Worm (Caenorhabditis elegans): ENCODE measurements around the gene dhs-20.

The dhs-20 gene

ce11 chrV:11593888-11594287 lies 10.5 kb downstream of the dhs-20 start:
- TF ChIP-seq tbx-37 (GFP tag; conservative IDR thresholded peaks at IDR 0.05), result no peak
- no peak for TF ChIP-seq ceh-36 (tag; optimal IDR thresholded peaks at IDR 0.05)
- no peak for TF ChIP-seq pes-1 (GFP tag; IDR thresholded peaks at IDR 0.05)
- no peak for TF ChIP-seq ama-1 (optimal IDR thresholded peaks at IDR 0.05)
- TF ChIP-seq scrt-1 (GFP tag; IDR thresholded peaks at IDR 0.05), result no peak
- TF ChIP-seq tra-4 (tag; optimal IDR thresholded peaks at IDR 0.05), result no peak
- no peak for TF ChIP-seq aly-1 (tag; optimal IDR thresholded peaks at IDR 0.05)
- no peak for TF ChIP-seq hmg-4 (GFP tag; optimal IDR thresholded peaks at IDR 0.05)
- no peak for TF ChIP-seq ceh-13 (GFP tag; optimal IDR thresholded peaks at IDR 0.05)
- no peak for TF ChIP-seq hmbx-1 (tag; optimal IDR thresholded peaks at IDR 0.05)
- TF ChIP-seq B0310.2 (tag; optimal IDR thresholded peaks at IDR 0.05), result no peak

DNA sequence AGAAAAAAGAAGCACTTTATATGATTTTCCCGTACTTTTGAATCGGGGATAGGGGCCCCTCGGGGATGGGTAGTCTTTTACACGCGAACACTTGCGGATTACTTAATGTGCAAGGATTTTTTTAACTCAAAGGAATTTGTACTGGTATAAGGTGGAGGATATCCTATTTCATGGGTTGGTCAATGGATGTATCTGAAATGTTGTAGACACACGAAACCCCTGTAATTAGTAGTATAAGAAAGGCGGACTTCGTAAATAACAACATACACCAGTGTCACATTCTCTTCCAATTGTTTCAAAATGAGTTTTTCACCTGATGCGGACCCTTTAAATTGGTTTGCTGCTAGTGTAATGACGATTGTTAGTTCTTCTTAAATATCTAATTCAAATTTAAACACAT lies 10.9 kb downstream of the dhs-20 start, which contains the start of gene srx-80:
TSS of gene srx-80 (plus strand) at position 301 of the 400 bp plus-strand sequence.
- TF ChIP-seq aly-1 (tag; optimal IDR thresholded peaks at IDR 0.05) (no peak), hmg-4 (GFP tag; optimal IDR thresholded peaks at IDR 0.05) (no peak), flt-1 (GFP tag; IDR thresholded peaks at IDR 0.05) (no peak), scrt-1 (GFP tag; IDR thresholded peaks at IDR 0.05) (no peak), tra-4 (tag; optimal IDR thresholded peaks at IDR 0.05) (no peak), ceh-36 (tag; optimal IDR thresholded peaks at IDR 0.05) (no peak), pes-1 (GFP tag; IDR thresholded peaks at IDR 0.05) (no peak), ets-7 (tag; optimal IDR thresholded peaks at IDR 0.05) (no peak), B0310.2 (tag; optimal IDR thresholded peaks at IDR 0.05) (no peak), sea-1 (GFP tag; conservative IDR thresholded peaks at IDR 0.05) (no peak)

- TF ChIP-seq ets-7 (tag; optimal IDR thresholded peaks at IDR 0.05), result no peak
- no peak for TF ChIP-seq F13C5.2 (tag; optimal IDR thresholded peaks at IDR 0.05)
- no peak for TF ChIP-seq aly-1 (tag; optimal IDR thresholded peaks at IDR 0.05)
- TF ChIP-seq hnd-1 (tag; optimal IDR thresholded peaks at IDR 0.05), result no peak
- TF ChIP-seq hmbx-1 (tag; optimal IDR thresholded peaks at IDR 0.05), result no peak
- no peak for TF ChIP-seq flt-1 (GFP tag; IDR thresholded peaks at IDR 0.05)
- no peak for TF ChIP-seq ceh-13 (GFP tag; optimal IDR thresholded peaks at IDR 0.05)
- no peak for TF ChIP-seq scrt-1 (GFP tag; IDR thresholded peaks at IDR 0.05)
- no peak for TF ChIP-seq sea-1 (GFP tag; conservative IDR thresholded peaks at IDR 0.05)
- no peak for TF ChIP-seq tra-4 (tag; optimal IDR thresholded peaks at IDR 0.05)
- no peak for TF ChIP-seq hmg-4 (GFP tag; optimal IDR thresholded peaks at IDR 0.05)
Observed at ce11 chrV:11589433-11589832, 14.9 kb downstream of the dhs-20 start, which contains the start of gene srx-82. Gene srx-82 (plus strand): TSS chrV:11589733.

ce11 chrV:11585122-11585521 lies 19.2 kb downstream of the dhs-20 start:
- TF ChIP-seq ets-7 (tag; optimal IDR thresholded peaks at IDR 0.05) (no peak), hnd-1 (tag; optimal IDR thresholded peaks at IDR 0.05) (no peak)

DNA sequence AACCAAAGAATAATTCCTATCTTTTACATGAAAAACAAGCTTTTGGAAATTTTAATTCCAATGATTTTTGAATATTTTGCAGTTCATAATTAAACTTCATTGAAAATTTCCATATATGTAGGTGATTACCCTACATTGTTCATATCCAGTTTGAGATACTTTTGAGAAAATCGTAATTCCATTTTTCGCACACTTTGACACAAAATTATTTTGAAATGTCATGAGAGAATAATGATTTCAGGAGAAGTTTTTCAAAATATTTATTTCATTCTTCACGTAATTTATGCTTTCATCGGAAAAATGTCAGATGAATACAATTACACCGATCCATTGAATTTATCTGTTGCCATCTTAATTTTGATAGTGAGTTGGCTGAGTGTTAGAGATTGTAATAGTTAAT lies 21.2 kb downstream of the dhs-20 start, which contains the start of gene srx-88:
TSS of gene srx-88 (plus strand) at position 301 of the 400 bp plus-strand sequence.
- TF ChIP-seq ets-7 (tag; optimal IDR thresholded peaks at IDR 0.05), result no peak
- no peak for TF ChIP-seq hmbx-1 (tag; optimal IDR thresholded peaks at IDR 0.05)
- no peak for TF ChIP-seq ceh-13 (GFP tag; optimal IDR thresholded peaks at IDR 0.05)
- no peak for TF ChIP-seq sea-1 (GFP tag; conservative IDR thresholded peaks at IDR 0.05)
- no peak for TF ChIP-seq pes-1 (GFP tag; IDR thresholded peaks at IDR 0.05)
- no peak for TF ChIP-seq hnd-1 (tag; optimal IDR thresholded peaks at IDR 0.05)
- TF ChIP-seq hmg-4 (GFP tag; optimal IDR thresholded peaks at IDR 0.05), result no peak
- TF ChIP-seq tbx-11 (GFP tag; IDR thresholded peaks at IDR 0.05), result no peak
- no peak for TF ChIP-seq B0310.2 (tag; optimal IDR thresholded peaks at IDR 0.05)
- TF ChIP-seq aly-1 (tag; optimal IDR thresholded peaks at IDR 0.05), result no peak
- no peak for TF ChIP-seq tra-4 (tag; optimal IDR thresholded peaks at IDR 0.05)
- TF ChIP-seq ama-1 (optimal IDR thresholded peaks at IDR 0.05), result no peak
- no peak for TF ChIP-seq flt-1 (GFP tag; IDR thresholded peaks at IDR 0.05)
- TF ChIP-seq scrt-1 (GFP tag; IDR thresholded peaks at IDR 0.05), result no peak
- no peak for TF ChIP-seq ceh-36 (tag; optimal IDR thresholded peaks at IDR 0.05)
- TF ChIP-seq tbx-37 (GFP tag; conservative IDR thresholded peaks at IDR 0.05), result no peak
- no peak for TF ChIP-seq F13C5.2 (tag; optimal IDR thresholded peaks at IDR 0.05)

DNA sequence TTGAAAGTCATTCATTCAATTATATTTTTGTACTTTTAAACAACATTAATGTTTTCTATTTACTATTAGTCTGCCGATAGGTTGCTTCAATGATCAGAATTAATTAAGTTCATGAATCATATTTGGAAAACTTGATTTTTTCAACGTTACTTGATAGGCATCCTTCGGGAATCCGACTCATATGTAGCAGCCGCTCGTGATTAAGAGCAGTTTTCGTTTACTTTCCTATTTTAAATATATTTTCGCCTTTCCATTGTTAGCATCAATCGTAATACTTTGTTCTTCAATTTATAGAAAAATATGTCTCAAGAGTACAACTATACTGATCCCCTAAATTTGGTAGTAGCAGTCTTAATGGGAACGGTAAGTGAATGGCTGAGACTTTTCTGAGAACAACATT lies 23.5 kb downstream of the dhs-20 start, which contains the start of gene srx-90:
TSS of gene srx-90 (plus strand) at position 301 of the 400 bp plus-strand sequence.
- TF ChIP-seq sea-1 (GFP tag; conservative IDR thresholded peaks at IDR 0.05), result no peak
- TF ChIP-seq hmg-4 (GFP tag; optimal IDR thresholded peaks at IDR 0.05), result no peak
- TF ChIP-seq ets-7 (tag; optimal IDR thresholded peaks at IDR 0.05), result no peak
- TF ChIP-seq aly-1 (tag; optimal IDR thresholded peaks at IDR 0.05), result no peak
- TF ChIP-seq flt-1 (GFP tag; IDR thresholded peaks at IDR 0.05), result no peak
- TF ChIP-seq scrt-1 (GFP tag; IDR thresholded peaks at IDR 0.05), result no peak
- no peak for TF ChIP-seq ama-1 (optimal IDR thresholded peaks at IDR 0.05)
- TF ChIP-seq tra-4 (tag; optimal IDR thresholded peaks at IDR 0.05), result no peak
- no peak for TF ChIP-seq tbx-37 (GFP tag; conservative IDR thresholded peaks at IDR 0.05)
- no peak for TF ChIP-seq ceh-13 (GFP tag; optimal IDR thresholded peaks at IDR 0.05)
- no peak for TF ChIP-seq hmbx-1 (tag; optimal IDR thresholded peaks at IDR 0.05)

- TF ChIP-seq scrt-1 (GFP tag; IDR thresholded peaks at IDR 0.05) (no peak), hmbx-1 (tag; optimal IDR thresholded peaks at IDR 0.05) (no peak), F13C5.2 (tag; optimal IDR thresholded peaks at IDR 0.05) (no peak), B0310.2 (tag; optimal IDR thresholded peaks at IDR 0.05) (no peak), ets-7 (tag; optimal IDR thresholded peaks at IDR 0.05) (no peak), pes-1 (GFP tag; IDR thresholded peaks at IDR 0.05) (no peak), aly-1 (tag; optimal IDR thresholded peaks at IDR 0.05) (no peak), tbx-11 (GFP tag; IDR thresholded peaks at IDR 0.05) (no peak), sea-1 (GFP tag; conservative IDR thresholded peaks at IDR 0.05) (no peak), ceh-36 (tag; optimal IDR thresholded peaks at IDR 0.05) (no peak), hmg-4 (GFP tag; optimal IDR thresholded peaks at IDR 0.05) (no peak), hnd-1 (tag; optimal IDR thresholded peaks at IDR 0.05) (no peak), tbx-37 (GFP tag; conservative IDR thresholded peaks at IDR 0.05) (no peak), tra-4 (tag; optimal IDR thresholded peaks at IDR 0.05) (no peak), flt-1 (GFP tag; IDR thresholded peaks at IDR 0.05) (no peak), ama-1 (optimal IDR thresholded peaks at IDR 0.05) (no peak), ceh-13 (GFP tag; optimal IDR thresholded peaks at IDR 0.05) (no peak)
Observed at ce11 chrV:11574563-11574962, 29.8 kb downstream of the dhs-20 start.
